Worm (Caenorhabditis elegans) whole organism, late embryonic: Measurements from ENCODE around the gene Y34F4.3.

Source experiments
- C38D4.7 ChIP-seq: fragments of 200-800 bp; sonication (Bioruptor generic); optimal IDR thresholded peaks from 2 replicates; lab custom pipeline; 2018; ENCODE audit warnings: mild to moderate bottlenecking, missing genetic modification characterization, moderate library complexity, missing compliant biosample characterization
- ets-4 ChIP-seq: sonication (generic microtip); optimal IDR thresholded peaks from 2 replicates; lab custom pipeline; 2016; ENCODE audit warnings: missing genetic modification characterization, missing compliant biosample characterization
- hlh-15 ChIP-seq: sonication (generic microtip); optimal IDR thresholded peaks from 2 replicates; lab custom pipeline; 2016; ENCODE audit warnings: missing genetic modification characterization, missing compliant biosample characterization
- lin-11 ChIP-seq: fragments of 200-800 bp; sonication (Bioruptor generic); optimal IDR thresholded peaks from 2 replicates; lab custom pipeline; 2018; ENCODE audit warnings: mild to moderate bottlenecking, missing genetic modification characterization, missing compliant biosample characterization
- nhr-11 ChIP-seq: fragments of 150-350 bp; optimal IDR thresholded peaks from 2 replicates; lab custom pipeline; 2014; ENCODE audit warnings: missing biosample characterization, missing genetic modification characterization
- pag-3 ChIP-seq: sonication (generic microtip); optimal IDR thresholded peaks from 2 replicates; lab custom pipeline; 2016; ENCODE audit warnings: missing compliant biosample characterization, missing genetic modification characterization, borderline replicate concordance
- ttx-3 ChIP-seq: sonication (generic microtip); optimal IDR thresholded peaks from 2 replicates; lab custom pipeline; 2016; ENCODE audit warnings: missing genetic modification reagents, missing genetic modification characterization, missing compliant biosample characterization

DNA sequence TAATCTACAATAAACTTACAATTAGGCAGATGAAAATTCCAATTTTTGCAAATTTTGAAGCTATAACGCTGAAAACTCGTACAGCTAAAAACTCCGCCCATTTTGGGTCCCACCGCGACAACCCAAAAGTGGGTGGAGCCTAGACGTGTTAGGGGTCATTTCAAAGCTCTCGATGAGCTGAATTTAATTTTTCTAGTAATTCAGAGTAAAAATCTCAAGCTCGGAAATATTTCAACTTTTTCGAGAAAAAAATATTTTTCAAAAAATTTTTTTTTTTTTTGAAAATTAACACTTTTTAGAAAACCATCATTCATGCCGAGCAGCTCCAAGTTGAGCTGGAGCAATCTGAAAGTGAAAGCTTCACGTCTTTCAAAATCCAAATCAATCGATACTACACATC lies 14.7 kb downstream of the Y34F4.3 start, which contains the start of gene R06B10.7:
- TF ChIP-seq nhr-11 (tag; lab: Kevin White, UChicago) (no peak), ttx-3 (tag; lab: Kevin White, UChicago) (no peak), pag-3 (tag; lab: Kevin White, UChicago) (no peak), ets-4 (tag; lab: Kevin White, UChicago) (no peak), hlh-15 (tag; lab: Kevin White, UChicago) (no peak), lin-11 (tag; lab: Kevin White, UChicago) (no peak), C38D4.7 (no peak)
